Fruit fly (Drosophila melanogaster): ENCODE results near the gene CG2924.

CG2924 gene

dm6 chrX:2225138-2225537 lies 45.4 kb downstream of the CG2924 start, which contains the start of gene pcx (continued):
- TF ChIP-seq CG17802 (tag; optimal IDR thresholded peaks at IDR 0.05) (no peak), Ets97D (GFP tag; optimal IDR thresholded peaks at IDR 0.05) (peak; percentile 7), Bteb2 (GFP tag; optimal IDR thresholded peaks at IDR 0.05) (no peak), MBD-R2 (GFP tag; IDR thresholded peaks at IDR 0.05) (peak; percentile 49), corto (GFP tag; optimal IDR thresholded peaks at IDR 0.05) (no peak), CG16813 (GFP tag; IDR thresholded peaks at IDR 0.05; ENCODE audit: partially characterized antibody) (peak; percentile 55), chn (GFP tag; optimal IDR thresholded peaks at IDR 0.05) (no peak), CG2116 (GFP tag; optimal IDR thresholded peaks at IDR 0.05) (peak; percentile 38), CG13287 (GFP tag; IDR thresholded peaks at IDR 0.05; ENCODE audit: partially characterized antibody) (peak; percentile 71), CG11456 (GFP tag; IDR thresholded peaks at IDR 0.05) (no peak), CG4617 (GFP tag; optimal IDR thresholded peaks at IDR 0.05; ENCODE audit: borderline replicate concordance) (peak; percentile 76), CG18476 (GFP tag; optimal IDR thresholded peaks at IDR 0.05) (no peak), E2f2 (GFP tag; IDR thresholded peaks at IDR 0.05) (peak; percentile 74), Scr (GFP tag; IDR thresholded peaks at IDR 0.05; ENCODE audit: partially characterized antibody) (peak; percentile 62), slbo (GFP tag; IDR thresholded peaks at IDR 0.05) (no peak), abd-A (tag; optimal IDR thresholded peaks at IDR 0.05) (no peak), tio (GFP tag; optimal IDR thresholded peaks at IDR 0.05) (no peak), ro (GFP tag; IDR thresholded peaks at IDR 0.05) (no peak)

- TF ChIP-seq Nf-YA (GFP tag; IDR thresholded peaks at IDR 0.05) (no peak), ewg (GFP tag; optimal IDR thresholded peaks at IDR 0.05) (peak; percentile 19), pan (optimal IDR thresholded peaks at IDR 0.05) (no peak), pan (GFP tag; optimal IDR thresholded peaks at IDR 0.05 in 1 of 2, IDR thresholded peaks at IDR 0.05 in 1 of 2) (no peak), Med (GFP tag) (peak; percentile 16)
These were observed 47.1 kb downstream of the CG2924 start, which contains the start of gene CG14052 for dm6 chrX:2223454-2223853. TSS of gene CG14052 (plus strand) at chrX:2223754.

dm6 chrX:2222181-2222790 lies 48.3 kb downstream of the CG2924 start, which contains the start of gene Vinc:
TSS of gene Vinc (minus strand) at chrX:2222567.
- TF ChIP-seq Lpt (GFP tag; optimal IDR thresholded peaks at IDR 0.05) (no peak), H15 (GFP tag; IDR thresholded peaks at IDR 0.05) (peak; percentile 68; the same call in 2 of the 3 replicates), Mes4 (GFP tag; optimal IDR thresholded peaks at IDR 0.05) (peak; percentile 41), bsh (GFP tag; optimal IDR thresholded peaks at IDR 0.05) (peak; percentile 65 to 73), pho (GFP tag; optimal IDR thresholded peaks at IDR 0.05) (peak; percentile 49), CG11504 (tag; optimal IDR thresholded peaks at IDR 0.05) (peak; percentile 90), NK7.1 (GFP tag; optimal IDR thresholded peaks at IDR 0.05) (peak; percentile 80), CG11093 (GFP tag; IDR thresholded peaks at IDR 0.05) (peak; percentile 80), D19B (GFP tag; optimal IDR thresholded peaks at IDR 0.05) (peak; percentile 84), Adf1 (GFP tag; IDR thresholded peaks at IDR 0.05) (peak; percentile 70), ro (GFP tag; IDR thresholded peaks at IDR 0.05) (peak; percentile 39; the same call in 1 of the 2 replicates), CG33213 (GFP tag; optimal IDR thresholded peaks at IDR 0.05) (peak; percentile 68), inv (GFP tag; IDR thresholded peaks at IDR 0.05; ENCODE audit: partially characterized antibody) (no peak), chm (GFP tag; IDR thresholded peaks at IDR 0.05) (peak; percentile 52; the same call in 1 of the 2 replicates), CG42726 (GFP tag; IDR thresholded peaks at IDR 0.05; ENCODE audit: partially characterized antibody) (no peak), Optix (GFP tag; IDR thresholded peaks at IDR 0.05) (peak; percentile 52; the same call in 1 of the 3 replicates), CG31365 (tag; optimal IDR thresholded peaks at IDR 0.05) (peak; percentile 62), unc-4 (GFP tag; IDR thresholded peaks at IDR 0.05; ENCODE audit: partially characterized antibody) (no peak), CG8944 (GFP tag; optimal IDR thresholded peaks at IDR 0.05) (peak; percentile 57), psq (GFP tag; optimal IDR thresholded peaks at IDR 0.05) (peak; percentile 88), Myb (GFP tag; optimal IDR thresholded peaks at IDR 0.05) (peak; percentile 58), Sry-β (GFP tag; optimal IDR thresholded peaks at IDR 0.05) (peak; percentile 53), zfh1 (GFP tag; IDR thresholded peaks at IDR 0.05) (peak; percentile 85), Elba2 (GFP tag; optimal IDR thresholded peaks at IDR 0.05) (no peak), CrebB (tag; optimal IDR thresholded peaks at IDR 0.05) (peak; percentile 75), CG13894 (tag; optimal IDR thresholded peaks at IDR 0.05) (peak; percentile 93)

All from whole organism, embryonic.